Worm (Caenorhabditis elegans) whole organism, L1 larva: ENCODE measurements around the gene mut-7.
A peak's percentile ranks its signal among the peaks of the same experiment; 100 is the strongest.

ENCODE experiments used
- C16A3.4 ChIP-seq: fragments of 150-350 bp; optimal IDR thresholded peaks from 2 replicates; lab custom pipeline; 2014; ENCODE audit warnings: missing biosample characterization, missing genetic modification characterization
- alr-1 ChIP-seq: fragments of 200-800 bp; sonication (Bioruptor generic); optimal IDR thresholded peaks from 2 replicates; lab custom pipeline; 2018; ENCODE audit warnings: borderline replicate concordance, mild to moderate bottlenecking, missing genetic modification characterization, missing compliant biosample characterization
- ama-1 ChIP-seq: fragments of 150-350 bp; optimal IDR thresholded peaks from 2 replicates; lab custom pipeline; 2014
- blmp-1 ChIP-seq: fragments of 150-350 bp; optimal IDR thresholded peaks from 2 replicates; lab custom pipeline; 2014; ENCODE audit warnings: missing biosample characterization, missing genetic modification characterization
- ceh-63 ChIP-seq: fragments of 200-800 bp; sonication (Bioruptor generic); optimal IDR thresholded peaks from 2 replicates; lab custom pipeline; 2018; ENCODE audit warnings: mild to moderate bottlenecking, missing genetic modification characterization, missing compliant biosample characterization
- ceh-90 ChIP-seq: sonication (generic microtip); optimal IDR thresholded peaks from 2 replicates; lab custom pipeline; 2016; ENCODE audit warnings: missing genetic modification characterization, missing compliant biosample characterization
- ces-1 ChIP-seq: fragments of 150-350 bp; optimal IDR thresholded peaks from 2 replicates; lab custom pipeline; 2014; ENCODE audit warnings: missing biosample characterization, missing genetic modification reagents, missing genetic modification characterization
- efl-1 ChIP-seq, 4 experiments: fragments of 150-350 bp; optimal IDR thresholded peaks in 3 of 4; peaks in 1 of 4; 1 replicate in 1 of 4; 2 replicates in 3 of 4; lab custom pipeline; 2014; ENCODE audit warnings: missing biosample characterization in 2 of 4, missing genetic modification characterization in 2 of 4, missing genetic modification reagents in 2 of 4
- efl-3 ChIP-seq: fragments of 200-800 bp; sonication (Bioruptor generic); optimal IDR thresholded peaks from 2 replicates; lab custom pipeline; 2018; ENCODE audit warnings: mild to moderate bottlenecking, missing genetic modification characterization, missing compliant biosample characterization
- egl-27 ChIP-seq, 2 experiments: fragments of 150-350 bp in 1 of 2; sonication (generic microtip); optimal IDR thresholded peaks; 3 replicates each; lab custom pipeline; 2017 to 2018; ENCODE audit warnings: missing biosample characterization in 2 of 2, missing genetic modification characterization in 2 of 2, missing genetic modification reagents in 2 of 2
- elt-3 ChIP-seq, 6 experiments: fragments of 150-350 bp in 1 of 6; sonication (generic microtip); optimal IDR thresholded peaks; 2 replicates each; lab custom pipeline; 2017 to 2018; ENCODE audit warnings: missing biosample characterization in 6 of 6, missing genetic modification characterization in 6 of 6, inconsistent platforms in 1 of 6
- ets-5 ChIP-seq: fragments of 200-800 bp; sonication (Bioruptor generic); IDR thresholded peaks from 2 replicates; pipeline ENCODE4 v1.3.6; 2022; ENCODE audit warnings: missing genetic modification characterization, missing compliant biosample characterization
- fkh-10 ChIP-seq: sonication (generic microtip); optimal IDR thresholded peaks from 2 replicates; lab custom pipeline; 2017; ENCODE audit warnings: missing biosample characterization, missing genetic modification reagents, missing genetic modification characterization
- fkh-4 ChIP-seq: sonication (generic microtip); optimal IDR thresholded peaks from 2 replicates; lab custom pipeline; 2016; ENCODE audit warnings: missing compliant biosample characterization, missing genetic modification characterization, borderline replicate concordance
- fkh-8 ChIP-seq: sonication (generic microtip); optimal IDR thresholded peaks from 2 replicates; lab custom pipeline; 2016; ENCODE audit warnings: mild to moderate bottlenecking, missing genetic modification characterization, missing compliant biosample characterization
- grh-1 ChIP-seq: fragments of 200-800 bp; sonication (Bioruptor generic); IDR thresholded peaks from 2 replicates; pipeline ENCODE4 v1.3.6; 2022; ENCODE audit warnings: missing genetic modification reagents, missing genetic modification characterization, missing compliant biosample characterization
- hlh-4 ChIP-seq: sonication (generic microtip); optimal IDR thresholded peaks from 2 replicates; lab custom pipeline; 2016; ENCODE audit warnings: mild to moderate bottlenecking, missing genetic modification characterization, missing compliant biosample characterization
- irx-1 ChIP-seq: sonication (generic microtip); optimal IDR thresholded peaks from 2 replicates; lab custom pipeline; 2016; ENCODE audit warnings: missing genetic modification characterization, missing compliant biosample characterization
- lin-13 ChIP-seq: fragments of 150-350 bp; optimal IDR thresholded peaks from 2 replicates; lab custom pipeline; 2014; ENCODE audit warnings: missing biosample characterization, missing genetic modification reagents, missing genetic modification characterization
- lin-14 ChIP-seq: fragments of 200-800 bp; sonication (Bioruptor generic); optimal IDR thresholded peaks from 2 replicates; lab custom pipeline; 2018; ENCODE audit warnings: mild to moderate bottlenecking, missing genetic modification characterization, moderate library complexity, missing compliant biosample characterization
- lin-35 ChIP-seq, 2 experiments: fragments of 150-350 bp; optimal IDR thresholded peaks; 2 replicates each; lab custom pipeline; 2014; ENCODE audit warnings: missing biosample characterization in 2 of 2, missing genetic modification characterization in 2 of 2, missing genetic modification reagents in 2 of 2
- lin-39 ChIP-seq: fragments of 150-350 bp; optimal IDR thresholded peaks from 2 replicates; lab custom pipeline; 2014; ENCODE audit warnings: missing biosample characterization, missing genetic modification reagents, missing genetic modification characterization
- lir-3 ChIP-seq: sonication (generic microtip); optimal IDR thresholded peaks from 2 replicates; lab custom pipeline; 2016; ENCODE audit warnings: mild to moderate bottlenecking, missing genetic modification characterization, moderate library complexity, missing compliant biosample characterization; ENCODE audit not compliant: poor library complexity
- lsy-2 ChIP-seq, 2 experiments: fragments of 150-350 bp; optimal IDR thresholded peaks; 2 replicates each; lab custom pipeline; 2014; ENCODE audit warnings: missing biosample characterization in 2 of 2, missing genetic modification characterization in 2 of 2
- mab-9 ChIP-seq: fragments of 200-800 bp; sonication (Bioruptor generic); IDR thresholded peaks from 2 replicates; pipeline ENCODE4 v1.3.6; 2022; ENCODE audit warnings: missing genetic modification reagents, missing genetic modification characterization, missing compliant biosample characterization
- mep-1 ChIP-seq: fragments of 150-350 bp; optimal IDR thresholded peaks from 2 replicates; lab custom pipeline; 2014; ENCODE audit warnings: missing biosample characterization, missing genetic modification characterization
- nhr-11 ChIP-seq: fragments of 150-350 bp; optimal IDR thresholded peaks from 2 replicates; lab custom pipeline; 2014; ENCODE audit warnings: missing biosample characterization, missing genetic modification characterization
- nhr-12 ChIP-seq: sonication (generic microtip); optimal IDR thresholded peaks from 2 replicates; lab custom pipeline; 2017; ENCODE audit warnings: missing biosample characterization, missing genetic modification characterization
- nhr-19 ChIP-seq: fragments of 200-800 bp; sonication (Bioruptor generic); conservative IDR thresholded peaks from 2 replicates; pipeline ENCODE4 v1.3.6; 2022; ENCODE audit warnings: missing genetic modification characterization, missing compliant biosample characterization
- nhr-20 ChIP-seq: sonication (generic microtip); optimal IDR thresholded peaks from 2 replicates; lab custom pipeline; 2016; ENCODE audit warnings: mild to moderate bottlenecking, missing genetic modification characterization, missing compliant biosample characterization
- nhr-237 ChIP-seq: fragments of 150-350 bp; optimal IDR thresholded peaks from 2 replicates; lab custom pipeline; 2014; ENCODE audit warnings: missing biosample characterization, missing genetic modification characterization
- nhr-28 ChIP-seq: fragments of 150-350 bp; optimal IDR thresholded peaks from 2 replicates; lab custom pipeline; 2014; ENCODE audit warnings: missing biosample characterization, missing genetic modification characterization
- nhr-71 ChIP-seq: sonication (generic microtip); optimal IDR thresholded peaks from 2 replicates; lab custom pipeline; 2016; ENCODE audit warnings: mild to moderate bottlenecking, missing genetic modification characterization, moderate library complexity, missing compliant biosample characterization
- nhr-85 ChIP-seq: sonication (generic microtip); peaks from one replicate; lab custom pipeline; 2016; ENCODE audit warnings: missing genetic modification characterization, inconsistent platforms, missing compliant biosample characterization
- pag-3 ChIP-seq: sonication (generic microtip); optimal IDR thresholded peaks from 2 replicates; lab custom pipeline; 2017; ENCODE audit warnings: missing genetic modification characterization, mild to moderate bottlenecking, missing compliant biosample characterization, antibody characterized with exemption, borderline replicate concordance; ENCODE audit not compliant: insufficient read depth
- skn-1 ChIP-seq: fragments of 150-350 bp; optimal IDR thresholded peaks from 2 replicates; lab custom pipeline; 2014; ENCODE audit warnings: missing biosample characterization, missing genetic modification characterization
- snpc-4 ChIP-seq: fragments of 150-350 bp; optimal IDR thresholded peaks from 2 replicates; lab custom pipeline; 2014; ENCODE audit warnings: missing biosample characterization, missing genetic modification characterization
- sox-4 ChIP-seq: sonication (generic microtip); optimal IDR thresholded peaks from 2 replicates; lab custom pipeline; 2016; ENCODE audit warnings: missing genetic modification characterization, missing compliant biosample characterization
- sup-37 ChIP-seq: fragments of 200-800 bp; sonication (Bioruptor generic); optimal IDR thresholded peaks from 2 replicates; lab custom pipeline; 2018; ENCODE audit warnings: mild to moderate bottlenecking, missing genetic modification characterization, missing compliant biosample characterization
- swsn-7 ChIP-seq: sonication (generic microtip); optimal IDR thresholded peaks from 2 replicates; lab custom pipeline; 2016; ENCODE audit warnings: missing genetic modification characterization, missing compliant biosample characterization
- tlp-1 ChIP-seq: fragments of 150-350 bp; optimal IDR thresholded peaks from 2 replicates; lab custom pipeline; 2014; ENCODE audit warnings: missing biosample characterization, missing genetic modification characterization
- unc-62 ChIP-seq: fragments of 150-350 bp; optimal IDR thresholded peaks from 2 replicates; lab custom pipeline; 2014; ENCODE audit warnings: missing biosample characterization, missing genetic modification reagents, missing genetic modification characterization
- unc-98 ChIP-seq: fragments of 200-800 bp; sonication (Bioruptor generic); IDR thresholded peaks from 2 replicates; pipeline ENCODE4 v1.3.6; 2022; ENCODE audit warnings: missing genetic modification characterization, missing compliant biosample characterization
- zip-4 ChIP-seq: fragments of 200-800 bp; sonication (Bioruptor generic); optimal IDR thresholded peaks from 2 replicates; lab custom pipeline; 2018; ENCODE audit warnings: mild to moderate bottlenecking, missing genetic modification characterization, moderate library complexity, missing compliant biosample characterization

The mut-7 gene

DNA sequence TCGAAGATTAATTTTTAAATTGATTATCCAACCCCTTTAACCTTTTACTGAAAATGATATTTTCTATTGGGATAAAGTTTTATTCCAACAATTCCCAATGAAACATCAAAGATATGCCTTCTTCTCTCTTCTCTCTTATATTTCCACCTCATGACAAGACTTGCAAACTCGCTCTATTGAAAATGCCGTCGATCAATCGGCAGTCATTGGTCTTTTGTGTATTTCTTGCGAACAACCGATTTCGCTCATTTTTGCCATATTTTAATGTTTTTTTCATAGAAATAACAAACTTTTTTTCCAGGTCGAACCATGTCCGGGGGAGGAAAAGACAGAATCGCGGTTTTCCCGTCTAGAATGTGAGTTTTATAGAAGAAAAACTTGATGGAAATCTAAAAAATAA is 34.4 kb downstream of the mut-7 start, which contains the start of gene vha-14 (continued):
- no peak for TF ChIP-seq nhr-237 (tag; lab: Kevin White, UChicago)
- TF ChIP-seq sox-4 (tag; lab: Kevin White, UChicago) = no peak
- TF ChIP-seq mab-9 (GFP tag; lab: Robert Waterston, UW) = no peak

DNA sequence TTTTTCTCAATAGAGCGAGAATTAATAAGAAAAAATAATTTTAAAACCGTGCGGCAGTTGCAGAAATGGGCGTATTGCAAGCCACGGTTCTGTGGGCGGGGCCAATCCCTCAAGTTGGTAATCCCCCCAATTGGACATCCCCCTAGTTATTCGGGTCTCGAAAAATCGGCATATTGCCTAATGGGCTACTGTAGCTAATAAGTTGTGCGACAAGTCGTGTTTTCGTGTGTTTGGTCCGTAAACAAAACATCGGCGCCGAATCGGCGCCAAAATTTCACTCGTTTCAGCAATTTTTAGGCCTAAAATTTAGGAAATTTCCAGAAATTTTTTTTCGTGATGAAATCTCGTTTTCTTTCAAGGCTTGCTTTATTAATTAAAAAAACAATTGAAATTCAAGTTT is 37.8 kb downstream of the mut-7 start:
- no peak for TF ChIP-seq pag-3 (tag; lab: Kevin White, UChicago)
- no peak for TF ChIP-seq lin-13 (GFP tag; lab: Kevin White, UChicago)
- TF ChIP-seq ama-1 (lab: Kevin White, UChicago) = no peak
- no peak for TF ChIP-seq elt-3 (tag; optimal IDR thresholded peaks at IDR 0.05; lab: Kevin White, UChicago)
- no peak for TF ChIP-seq nhr-85

DNA sequence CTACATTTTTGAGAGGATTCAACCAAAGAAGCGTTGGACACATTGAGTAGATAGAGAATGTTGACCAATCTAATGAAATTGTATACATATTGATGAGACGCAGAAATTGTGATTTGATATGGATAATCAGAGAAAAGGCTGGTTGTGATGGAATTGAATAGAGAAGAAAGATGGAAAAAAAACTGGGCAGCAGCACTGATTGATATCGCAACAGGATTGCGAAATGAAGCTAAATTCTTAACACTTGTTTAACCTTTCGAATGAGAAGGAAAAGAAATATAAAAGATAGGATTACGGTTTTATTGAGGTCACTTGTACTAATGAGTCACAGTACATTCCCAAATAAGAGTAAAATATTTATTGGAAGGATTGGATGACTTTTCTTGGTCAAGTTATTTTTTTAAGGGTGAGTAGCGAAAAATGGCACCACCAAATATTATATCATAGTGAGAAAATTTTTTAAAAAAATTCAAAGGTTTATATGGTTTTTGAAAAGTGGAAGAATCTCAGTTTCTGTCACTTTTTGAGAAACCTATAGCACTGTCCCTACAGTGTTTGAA is 39.9 kb downstream of the mut-7 start:
- TF ChIP-seq lin-14 (GFP tag; lab: Kevin White, UChicago) (peak; percentile 44), nhr-71 (tag; lab: Kevin White, UChicago) (peak; percentile 20), unc-98 (GFP tag; lab: Robert Waterston, UW) (no peak), lsy-2 (tag; optimal IDR thresholded peaks at IDR 0.05; lab: Kevin White, UChicago) (peak in 1 of 2 experiments; percentile 32), nhr-12 (tag; lab: Kevin White, UChicago) (no peak), lin-35 (GFP tag; optimal IDR thresholded peaks at IDR 0.05; lab: Kevin White, UChicago) (peak in 1 of 2 experiments; percentile 7), efl-1 (optimal IDR thresholded peaks at IDR 0.05; lab: Kevin White, UChicago) (no peak), efl-1 (GFP tag; optimal IDR thresholded peaks at IDR 0.05 in 1 of 2; lab: Kevin White, UChicago) (peak in 1 of 2 experiments; percentile 80), lin-39 (tag; lab: Kevin White, UChicago) (no peak), snpc-4 (tag; lab: Kevin White, UChicago) (no peak), C16A3.4 (tag; lab: Kevin White, UChicago) (peak; percentile 17), ceh-63 (GFP tag; lab: Kevin White, UChicago) (no peak), elt-3 (tag; optimal IDR thresholded peaks at IDR 0.05; lab: Kevin White, UChicago) (peak in 5 of 6 experiments; percentile 27 to 81 (median 76)), hlh-4 (tag; lab: Kevin White, UChicago) (no peak), blmp-1 (tag; lab: Kevin White, UChicago) (peak; percentile 63), skn-1 (tag; lab: Kevin White, UChicago) (peak; percentile 23)

DNA sequence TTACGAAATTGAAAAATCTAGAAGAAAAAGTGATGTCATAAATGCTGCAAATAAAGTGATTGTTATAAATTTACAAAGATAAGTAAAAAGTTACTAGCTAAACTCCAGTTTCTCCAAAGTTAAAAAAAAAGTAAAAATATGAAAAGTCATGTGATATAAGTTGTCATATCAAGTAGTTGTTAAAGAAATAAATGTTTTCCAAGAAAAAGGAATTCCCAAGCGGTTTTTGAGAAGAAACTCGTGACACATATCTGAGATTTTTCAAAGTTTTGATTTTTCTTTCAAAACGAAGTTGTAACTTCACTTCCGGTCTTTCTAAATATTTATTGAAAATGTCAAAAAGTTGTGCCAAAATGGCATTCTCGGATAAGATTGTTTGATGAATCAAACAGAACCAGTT is 41.1 kb downstream of the mut-7 start:
- no peak for TF ChIP-seq ceh-90 (tag; lab: Kevin White, UChicago)
- no peak for TF ChIP-seq alr-1 (tag; lab: Kevin White, UChicago)
- no peak for TF ChIP-seq efl-1 (optimal IDR thresholded peaks at IDR 0.05; lab: Kevin White, UChicago)
- TF ChIP-seq efl-1 (GFP tag; optimal IDR thresholded peaks at IDR 0.05 in 1 of 2; lab: Kevin White, UChicago) = no peak
- TF ChIP-seq efl-3 = no peak
- TF ChIP-seq fkh-10 = no peak
- TF ChIP-seq nhr-12 (tag; lab: Kevin White, UChicago) = no peak
- TF ChIP-seq zip-4 (GFP tag; lab: Kevin White, UChicago) = no peak
- TF ChIP-seq unc-62 = no peak
- no peak for TF ChIP-seq fkh-4 (tag; lab: Kevin White, UChicago)
- TF ChIP-seq nhr-19 (GFP tag; lab: Robert Waterston, UW) = peak; percentile 8; the same call in 1 of the 2 replicates
- TF ChIP-seq nhr-237 (tag; lab: Kevin White, UChicago) = no peak
- TF ChIP-seq grh-1 (GFP tag; lab: Robert Waterston, UW) = no peak
- TF ChIP-seq pag-3 (tag; lab: Kevin White, UChicago) = no peak
- TF ChIP-seq lsy-2 (tag; optimal IDR thresholded peaks at IDR 0.05; lab: Kevin White, UChicago) = peak; percentile 31 to 35
- no peak for TF ChIP-seq ces-1 (GFP tag; lab: Kevin White, UChicago)
- TF ChIP-seq nhr-20 = no peak
- TF ChIP-seq irx-1 (tag; lab: Kevin White, UChicago) = no peak
- peak; percentile 11 for TF ChIP-seq fkh-8 (tag; lab: Kevin White, UChicago)
- TF ChIP-seq unc-98 (GFP tag; lab: Robert Waterston, UW) = no peak
- no peak for TF ChIP-seq egl-27 (tag; optimal IDR thresholded peaks at IDR 0.05; lab: Kevin White, UChicago)
- no peak for TF ChIP-seq nhr-11 (tag; lab: Kevin White, UChicago)
- no peak for TF ChIP-seq lir-3 (tag; lab: Kevin White, UChicago)
- peak; percentile 16 for TF ChIP-seq swsn-7
- peak; percentile 52 for TF ChIP-seq lin-39 (tag; lab: Kevin White, UChicago)
- peak; percentile 59 for TF ChIP-seq lin-14 (GFP tag; lab: Kevin White, UChicago)
- no peak for TF ChIP-seq tlp-1
- no peak for TF ChIP-seq blmp-1 (tag; lab: Kevin White, UChicago)
- no peak for TF ChIP-seq sup-37 (GFP tag; lab: Kevin White, UChicago)
- TF ChIP-seq ets-5 (GFP tag; lab: Robert Waterston, UW) = no peak
- no peak for TF ChIP-seq nhr-28 (tag; lab: Kevin White, UChicago)
- no peak for TF ChIP-seq mep-1 (tag; lab: Kevin White, UChicago)
